Fruit fly (Drosophila melanogaster): ENCODE data around the gene upd1.

DNA sequence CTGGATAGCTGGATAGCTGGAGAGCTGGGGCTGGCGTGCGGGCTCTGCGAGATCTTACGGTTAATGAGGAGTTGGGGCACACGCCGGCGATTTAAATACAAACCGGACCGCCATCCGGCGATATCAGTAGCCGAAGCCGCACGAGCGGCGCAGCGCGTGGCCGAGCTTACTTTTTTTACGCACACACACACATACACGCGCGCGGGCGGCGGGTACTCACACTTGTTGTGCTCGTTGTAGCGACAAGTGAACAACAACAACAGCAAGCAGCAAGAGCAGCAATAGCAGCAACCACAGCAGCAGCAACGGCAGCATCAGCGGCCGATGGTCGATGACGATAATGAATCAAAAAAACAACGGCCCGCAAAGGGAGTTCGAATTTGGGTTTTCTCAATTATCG, 6.7 kb upstream of the upd1 start:
- no peak for TF ChIP-seq CG6792 (GFP tag; optimal IDR thresholded peaks at IDR 0.05)
- TF ChIP-seq salr (GFP tag; optimal IDR thresholded peaks at IDR 0.05): no peak
- no peak for TF ChIP-seq CG7368 (GFP tag; optimal IDR thresholded peaks at IDR 0.05)
- no peak for TF ChIP-seq OdsH (GFP tag; optimal IDR thresholded peaks at IDR 0.05)
- no peak for TF ChIP-seq pdm3 (GFP tag; optimal IDR thresholded peaks at IDR 0.05)
- TF ChIP-seq Sox15 (GFP tag; optimal IDR thresholded peaks at IDR 0.05): no peak
- TF ChIP-seq CG31627 (GFP tag; optimal IDR thresholded peaks at IDR 0.05): no peak
- TF ChIP-seq dac (GFP tag; optimal IDR thresholded peaks at IDR 0.05): no peak
- TF ChIP-seq CG6808 (GFP tag; optimal IDR thresholded peaks at IDR 0.05): no peak
- no peak for TF ChIP-seq spab (GFP tag; optimal IDR thresholded peaks at IDR 0.05)
- no peak for TF ChIP-seq CG10669 (GFP tag; optimal IDR thresholded peaks at IDR 0.05)
- TF ChIP-seq Met (GFP tag; optimal IDR thresholded peaks at IDR 0.05): no peak
